Worm (Caenorhabditis elegans): ENCODE measurements around the gene C55A6.12.

ce11 chrV:11514677-11515076 is 11.7 kb upstream of the C55A6.12 start, which contains the start of gene C55A6.6:
- no peak for TF ChIP-seq elt-3 (tag; optimal IDR thresholded peaks at IDR 0.05)
- no peak for TF ChIP-seq pha-4 (tag; optimal IDR thresholded peaks at IDR 0.05)
- no peak for TF ChIP-seq unc-39 (tag; optimal IDR thresholded peaks at IDR 0.05)
- no peak for TF ChIP-seq ces-1 (GFP tag; optimal IDR thresholded peaks at IDR 0.05)
- TF ChIP-seq mab-5 (tag; optimal IDR thresholded peaks at IDR 0.05): no peak

All from whole organism, mixed stage, embryonic.